Fruit fly (Drosophila melanogaster) whole organism, embryonic: ENCODE measurements around the gene CG1703.

ENCODE experiments used
- Antp ChIP-seq: fragments of 200-800 bp; sonication (Bioruptor generic); optimal IDR thresholded peaks from 3 replicates; lab custom pipeline; 2016; ENCODE audit warnings: missing biosample characterization, missing genetic modification characterization
- Atf-2 ChIP-seq: fragments of 200-800 bp; sonication (Bioruptor generic); optimal IDR thresholded peaks from 2 replicates; lab custom pipeline; 2016; ENCODE audit warnings: missing biosample characterization, missing genetic modification characterization
- Awh ChIP-seq: fragments of 200-800 bp; sonication (Bioruptor generic); IDR thresholded peaks from 2 replicates; pipeline ENCODE4, ENCODE4 v1.3.6; 2022; ENCODE audit warnings: missing biosample characterization, missing genetic modification characterization
- CG10959 ChIP-seq: fragments of 200-800 bp; sonication (Bioruptor generic); IDR thresholded peaks from 2 replicates; pipeline ENCODE4 v1.3.6; 2022; ENCODE audit warnings: missing biosample characterization, missing genetic modification characterization
- CG11398 ChIP-seq: fragments of 200-800 bp; sonication (Bioruptor generic); optimal IDR thresholded peaks from 2 replicates; lab custom pipeline; 2016; ENCODE audit warnings: missing biosample characterization, missing genetic modification characterization
- CG11504 ChIP-seq: fragments of 200-800 bp; sonication (Bioruptor generic); optimal IDR thresholded peaks from 3 replicates; lab custom pipeline; 2019; ENCODE audit warnings: missing biosample characterization, mild to moderate bottlenecking, missing genetic modification characterization, moderate library complexity
- CG12769 ChIP-seq: fragments of 200-800 bp; sonication (Bioruptor generic); optimal IDR thresholded peaks from 2 replicates; lab custom pipeline; 2019; ENCODE audit warnings: missing biosample characterization, mild to moderate bottlenecking, missing genetic modification characterization, moderate library complexity
- CG13287 ChIP-seq: fragments of 200-800 bp; sonication (Bioruptor generic); IDR thresholded peaks from 2 replicates; pipeline ENCODE4 v1.3.6; 2022; ENCODE audit warnings: missing biosample characterization, missing genetic modification characterization; ENCODE audit not compliant: partially characterized antibody
- CG13894 ChIP-seq: fragments of 200-800 bp; sonication (Bioruptor generic); optimal IDR thresholded peaks from 3 replicates; lab custom pipeline; 2018; ENCODE audit warnings: missing biosample characterization, mild to moderate bottlenecking, missing genetic modification characterization, moderate library complexity
- CG14441 ChIP-seq: fragments of 200-800 bp; sonication (Bioruptor generic); IDR thresholded peaks from 2 replicates; pipeline ENCODE4 v1.3.6; 2022; ENCODE audit warnings: missing biosample characterization, missing genetic modification characterization
- CG17612 ChIP-seq: fragments of 200-800 bp; sonication (Bioruptor generic); IDR thresholded peaks from 2 replicates; pipeline ENCODE4 v1.3.6; 2022; ENCODE audit warnings: missing biosample characterization, missing genetic modification characterization
- CG2202 ChIP-seq: fragments of 200-800 bp; sonication (Bioruptor generic); optimal IDR thresholded peaks from 2 replicates; lab custom pipeline; 2018; ENCODE audit warnings: missing biosample characterization, mild to moderate bottlenecking, missing genetic modification characterization
- CG2889 ChIP-seq: fragments of 200-800 bp; sonication (Bioruptor generic); IDR thresholded peaks from 3 replicates; pipeline ENCODE4 v1.3.6; 2022; ENCODE audit warnings: missing biosample characterization, missing genetic modification characterization
- CG30403 ChIP-seq: fragments of 200-800 bp; sonication (Bioruptor generic); optimal IDR thresholded peaks from 3 replicates; lab custom pipeline; 2016; ENCODE audit warnings: missing biosample characterization, missing genetic modification characterization
- CG31365 ChIP-seq: fragments of 200-800 bp; sonication (Bioruptor generic); optimal IDR thresholded peaks from 2 replicates; lab custom pipeline; 2018; ENCODE audit warnings: missing biosample characterization, mild to moderate bottlenecking, missing genetic modification characterization
- CG3838 ChIP-seq: fragments of 200-800 bp; sonication (Bioruptor generic); optimal IDR thresholded peaks from 3 replicates; lab custom pipeline; 2016; ENCODE audit warnings: missing biosample characterization, missing genetic modification characterization
- CG42726 ChIP-seq: fragments of 200-800 bp; sonication (Bioruptor generic); IDR thresholded peaks from 2 replicates; pipeline ENCODE4 v1.3.6; 2022; ENCODE audit warnings: missing biosample characterization, missing genetic modification characterization; ENCODE audit not compliant: partially characterized antibody
- CG4820 ChIP-seq: fragments of 200-800 bp; sonication (Bioruptor generic); optimal IDR thresholded peaks from 3 replicates; lab custom pipeline; 2016; ENCODE audit warnings: missing biosample characterization, missing genetic modification characterization
- CG7556 ChIP-seq: fragments of 200-800 bp; sonication (Bioruptor generic); optimal IDR thresholded peaks from 2 replicates; lab custom pipeline; 2017; ENCODE audit warnings: missing biosample characterization, mild to moderate bottlenecking, missing genetic modification characterization
- CG7839 ChIP-seq: fragments of 200-800 bp; sonication (Bioruptor generic); optimal IDR thresholded peaks from 3 replicates; lab custom pipeline; 2018; ENCODE audit warnings: missing biosample characterization, mild to moderate bottlenecking, missing genetic modification characterization, moderate library complexity
- CHES-1-like ChIP-seq: fragments of 200-800 bp; sonication (Bioruptor generic); optimal IDR thresholded peaks from 2 replicates; lab custom pipeline; 2016; ENCODE audit warnings: missing biosample characterization, missing genetic modification characterization
- CTCF ChIP-seq: fragments of 200-800 bp; sonication (Bioruptor generic); optimal IDR thresholded peaks from 2 replicates; lab custom pipeline; 2017; ENCODE audit warnings: missing biosample characterization, mild to moderate bottlenecking, missing genetic modification characterization, moderate library complexity
- D ChIP-seq, 2 experiments: fragments of 200-800 bp in 1 of 2; fragments of >200 bp in 1 of 2; sonication (Bioruptor generic) in 1 of 2; optimal IDR thresholded peaks; 2 replicates in 1 of 2; 3 replicates in 1 of 2; lab custom pipeline; 2017; ENCODE audit warnings: mild to moderate bottlenecking in 1 of 2, missing biosample characterization in 1 of 2, missing genetic modification characterization in 1 of 2, missing genetic modification reagents in 1 of 2
- Drgx ChIP-seq: fragments of 200-800 bp; sonication (Bioruptor generic); IDR thresholded peaks from 2 replicates; pipeline ENCODE4 v1.3.6; 2022; ENCODE audit warnings: missing biosample characterization, missing genetic modification characterization
- Hmr ChIP-seq: fragments of 200-800 bp; sonication (Bioruptor generic); optimal IDR thresholded peaks from 3 replicates; lab custom pipeline; 2017; ENCODE audit warnings: mild to moderate bottlenecking, missing biosample characterization, missing genetic modification reagents, missing genetic modification characterization
- Hsf ChIP-seq: fragments of 200-800 bp; sonication (Bioruptor generic); optimal IDR thresholded peaks from 3 replicates; lab custom pipeline; 2016; ENCODE audit warnings: missing biosample characterization, missing genetic modification characterization
- Jarid2 ChIP-seq: fragments of 200-800 bp; sonication (Bioruptor generic); optimal IDR thresholded peaks from 3 replicates; lab custom pipeline; 2017; ENCODE audit warnings: mild to moderate bottlenecking, missing biosample characterization, missing genetic modification reagents, missing genetic modification characterization
- Mad ChIP-seq: fragments of 200-800 bp; sonication (Bioruptor generic); optimal IDR thresholded peaks from 2 replicates; lab custom pipeline; 2016; ENCODE audit warnings: missing biosample characterization, missing genetic modification characterization
- Mrtf ChIP-seq: fragments of 200-800 bp; sonication (Bioruptor generic); IDR thresholded peaks from 3 replicates; pipeline ENCODE4 v1.3.6; 2022; ENCODE audit warnings: missing biosample characterization, missing genetic modification characterization
- Nf-YB ChIP-seq: fragments of 200-800 bp; sonication (Bioruptor generic); optimal IDR thresholded peaks from 3 replicates; lab custom pipeline; 2019; ENCODE audit warnings: missing biosample characterization, mild to moderate bottlenecking, missing genetic modification characterization, moderate library complexity
- Sox102F ChIP-seq: fragments of 200-800 bp; sonication (Bioruptor generic); optimal IDR thresholded peaks from 2 replicates; lab custom pipeline; 2018; ENCODE audit warnings: missing biosample characterization, mild to moderate bottlenecking, missing genetic modification characterization, moderate library complexity
- btn ChIP-seq: fragments of 200-800 bp; sonication (Bioruptor generic); optimal IDR thresholded peaks from 2 replicates; lab custom pipeline; 2016; ENCODE audit warnings: missing biosample characterization, missing genetic modification characterization
- corto ChIP-seq: fragments of 200-800 bp; sonication (Bioruptor generic); optimal IDR thresholded peaks from 2 replicates; lab custom pipeline; 2016; ENCODE audit warnings: missing biosample characterization, mild to moderate bottlenecking, missing genetic modification characterization, moderate library complexity
- disco-r ChIP-seq: fragments of 200-800 bp; sonication (Bioruptor generic); optimal IDR thresholded peaks from 2 replicates; lab custom pipeline; 2016; ENCODE audit warnings: missing biosample characterization, missing genetic modification characterization
- dmrt99B ChIP-seq: fragments of 200-800 bp; sonication (Bioruptor generic); optimal IDR thresholded peaks from 2 replicates; lab custom pipeline; 2018; ENCODE audit warnings: missing biosample characterization, mild to moderate bottlenecking, missing genetic modification characterization, moderate library complexity
- exex ChIP-seq: fragments of 200-800 bp; sonication (Bioruptor generic); optimal IDR thresholded peaks from 4 replicates; lab custom pipeline; 2018; ENCODE audit warnings: missing biosample characterization, mild to moderate bottlenecking, missing genetic modification characterization, moderate library complexity
- fd96Cb ChIP-seq: fragments of 200-800 bp; sonication (Bioruptor generic); optimal IDR thresholded peaks from 2 replicates; lab custom pipeline; 2018; ENCODE audit warnings: missing biosample characterization, mild to moderate bottlenecking, missing genetic modification characterization, moderate library complexity
- gem ChIP-seq: fragments of 200-800 bp; sonication (Bioruptor generic); optimal IDR thresholded peaks from 2 replicates; lab custom pipeline; 2019; ENCODE audit warnings: missing biosample characterization, mild to moderate bottlenecking, missing genetic modification characterization, moderate library complexity
- kah ChIP-seq: fragments of 200-800 bp; sonication (Bioruptor generic); optimal IDR thresholded peaks from 2 replicates; lab custom pipeline; 2018; ENCODE audit warnings: missing biosample characterization, mild to moderate bottlenecking, missing genetic modification characterization
- lbe ChIP-seq: fragments of 200-800 bp; sonication (Bioruptor generic); optimal IDR thresholded peaks from 2 replicates; lab custom pipeline; 2016; ENCODE audit warnings: missing biosample characterization, mild to moderate bottlenecking, missing genetic modification characterization
- lola ChIP-seq, 3 experiments: fragments of >200 bp in 2 of 3; fragments of 200-800 bp in 1 of 3; sonication (Bioruptor generic) in 1 of 3; optimal IDR thresholded peaks; 2 replicates each; lab custom pipeline; 2017 to 2019; ENCODE audit warnings: missing biosample characterization in 3 of 3, missing genetic modification characterization in 3 of 3, mild to moderate bottlenecking in 1 of 3, moderate library complexity in 1 of 3
- lov ChIP-seq, 2 experiments: fragments of 200-800 bp in 1 of 2; fragments of >200 bp in 1 of 2; sonication (Bioruptor generic) in 1 of 2; IDR thresholded peaks in 1 of 2; optimal IDR thresholded peaks in 1 of 2; 2 replicates in 1 of 2; 3 replicates in 1 of 2; pipeline versions ENCODE4 v1.3.6 to Lab custom; 2017 to 2022; ENCODE audit warnings: missing biosample characterization in 1 of 2, missing genetic modification characterization in 1 of 2
- pum ChIP-seq: fragments of 200-800 bp; sonication (Bioruptor generic); optimal IDR thresholded peaks from 2 replicates; lab custom pipeline; 2016; ENCODE audit warnings: missing biosample characterization, missing genetic modification characterization
- rib ChIP-seq: fragments of 200-800 bp; sonication (Bioruptor generic); IDR thresholded peaks from 2 replicates; pipeline ENCODE4 v1.3.6; 2022; ENCODE audit warnings: missing biosample characterization, missing genetic modification characterization
- row ChIP-seq: fragments of 200-800 bp; sonication (Bioruptor generic); IDR thresholded peaks from 3 replicates; pipeline ENCODE4 v1.3.6; 2022; ENCODE audit warnings: missing biosample characterization, missing genetic modification characterization
- tio ChIP-seq: fragments of 200-800 bp; sonication (Bioruptor generic); optimal IDR thresholded peaks from 2 replicates; lab custom pipeline; 2017; ENCODE audit warnings: missing biosample characterization, missing genetic modification characterization, inconsistent platforms
- tll ChIP-seq, 2 experiments: fragments of 200-800 bp in 1 of 2; fragments of >200 bp in 1 of 2; sonication (Bioruptor generic) in 1 of 2; optimal IDR thresholded peaks; 2 replicates each; lab custom pipeline; 2017 to 2019; ENCODE audit warnings: missing biosample characterization in 2 of 2, missing genetic modification characterization in 2 of 2, mild to moderate bottlenecking in 1 of 2, moderate library complexity in 1 of 2
- wor ChIP-seq: fragments of 200-800 bp; sonication (Bioruptor generic); IDR thresholded peaks from 2 replicates; pipeline ENCODE4 v1.3.6; 2022; ENCODE audit warnings: missing biosample characterization, missing genetic modification characterization
- zen ChIP-seq: fragments of 200-800 bp; sonication (Bioruptor generic); optimal IDR thresholded peaks from 3 replicates; lab custom pipeline; 2018; ENCODE audit warnings: missing biosample characterization, mild to moderate bottlenecking, missing genetic modification characterization, moderate library complexity

Gene CG1703

dm6 chrX:11651420-11651819 is 39.7 kb downstream of the CG1703 start (continued):
- TF ChIP-seq lov (optimal IDR thresholded peaks at IDR 0.05; lab: Kevin White, UChicago) (no peak), lov (GFP tag; IDR thresholded peaks at IDR 0.05; lab: Robert Waterston, UW) (no peak), Hsf (GFP tag; lab: Kevin White, UChicago) (no peak), gem (tag; lab: Kevin White, UChicago) (peak; percentile 12), CG11504 (tag; lab: Kevin White, UChicago) (peak; percentile 22), CG7839 (no peak), row (GFP tag; lab: Robert Waterston, UW) (0 out of 3 replicates have a peak, but pooled peaks have one; percentile 6), CG11398 (GFP tag; lab: Kevin White, UChicago) (no peak), Mrtf (GFP tag; lab: Robert Waterston, UW) (no peak), Antp (GFP tag; lab: Kevin White, UChicago) (no peak), CHES-1-like (GFP tag; lab: Kevin White, UChicago) (no peak), Sox102F (peak; percentile 8), CG31365 (no peak), dmrt99B (tag; lab: Kevin White, UChicago) (peak; percentile 20), CG13287 (GFP tag; lab: Robert Waterston, UW) (no peak), zen (tag; lab: Kevin White, UChicago) (no peak), btn (GFP tag; lab: Kevin White, UChicago) (no peak), disco-r (GFP tag; lab: Kevin White, UChicago) (no peak), lola (GFP tag; optimal IDR thresholded peaks at IDR 0.05; lab: Kevin White, UChicago) (no peak), CG12769 (tag; lab: Kevin White, UChicago) (no peak), Drgx (peak; percentile 22; the same call in 1 of the 2 replicates), CG2202 (tag; lab: Kevin White, UChicago) (no peak), kah (GFP tag; lab: Kevin White, UChicago) (no peak), fd96Cb (tag; lab: Kevin White, UChicago) (no peak), Hmr (GFP tag; lab: Kevin White, UChicago) (no peak), exex (tag; lab: Kevin White, UChicago) (no peak), tll (GFP tag; optimal IDR thresholded peaks at IDR 0.05; lab: Kevin White, UChicago) (no peak), CG13894 (tag; lab: Kevin White, UChicago) (no peak)

DNA sequence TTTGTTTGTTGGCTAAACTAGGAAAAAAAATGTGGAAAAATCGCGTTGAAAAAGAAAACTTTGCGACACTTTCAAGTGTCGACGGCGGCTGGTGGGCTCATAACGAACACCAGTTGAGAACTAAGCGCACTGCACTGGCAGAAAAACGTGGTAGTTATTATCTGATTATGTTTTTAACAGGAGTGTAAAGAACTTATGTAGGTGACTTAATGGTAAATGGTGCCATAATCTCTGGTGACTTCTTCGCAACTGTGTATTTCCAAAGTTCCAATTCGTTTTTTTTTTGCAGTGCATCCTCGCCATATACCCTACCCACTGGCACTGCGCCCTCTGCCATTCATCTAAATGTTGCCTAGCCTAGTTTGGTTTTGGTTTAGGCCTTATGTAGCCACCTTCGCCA is 41.3 kb downstream of the CG1703 start:
- TF ChIP-seq CG4820 (GFP tag; lab: Kevin White, UChicago) (peak; percentile 33), Awh (no peak), pum (GFP tag; lab: Kevin White, UChicago) (no peak), tio (GFP tag; lab: Kevin White, UChicago) (peak; percentile 14), Atf-2 (GFP tag; lab: Kevin White, UChicago) (no peak), D (optimal IDR thresholded peaks at IDR 0.05; lab: Kevin White, UChicago) (no peak), D (GFP tag; optimal IDR thresholded peaks at IDR 0.05; lab: Kevin White, UChicago) (no peak), CG13894 (tag; lab: Kevin White, UChicago) (no peak), Jarid2 (no peak), rib (GFP tag; lab: Robert Waterston, UW) (no peak), CG42726 (no peak), CG30403 (peak; percentile 28), Nf-YB (GFP tag; lab: Kevin White, UChicago) (no peak), CG3838 (GFP tag; lab: Kevin White, UChicago) (no peak), CG14441 (GFP tag; lab: Robert Waterston, UW) (peak; percentile 23; the same call in 1 of the 2 replicates), btn (GFP tag; lab: Kevin White, UChicago) (no peak), wor (GFP tag; lab: Robert Waterston, UW) (no peak), CG2889 (GFP tag; lab: Robert Waterston, UW) (no peak), Mad (GFP tag; lab: Kevin White, UChicago) (no peak), corto (no peak), kah (GFP tag; lab: Kevin White, UChicago) (no peak), lbe (GFP tag; lab: Kevin White, UChicago) (no peak), CG17612 (GFP tag; lab: Robert Waterston, UW) (no peak), CTCF (peak; percentile 3), CG10959 (no peak), CG7556 (peak; percentile 4)
